Worm (Caenorhabditis elegans) whole organism, L3 larva: ENCODE measurements around the gene F07F6.7.
A peak's percentile ranks its signal among the peaks of the same experiment; 100 is the strongest.

Experiments
- R02D3.7 ChIP-seq: fragments of 150-350 bp; optimal IDR thresholded peaks from 2 replicates; lab custom pipeline; 2014; ENCODE audit warnings: missing biosample characterization, missing genetic modification characterization
- aly-2 ChIP-seq: fragments of 150-350 bp; optimal IDR thresholded peaks from 2 replicates; lab custom pipeline; 2014; ENCODE audit warnings: missing biosample characterization, missing genetic modification characterization
- ama-1 ChIP-seq: fragments of 150-350 bp; optimal IDR thresholded peaks from 2 replicates; lab custom pipeline; 2018
- ceh-16 ChIP-seq: sonication (generic microtip); optimal IDR thresholded peaks from 2 replicates; lab custom pipeline; 2017; ENCODE audit warnings: missing biosample characterization, missing genetic modification characterization
- ceh-28 ChIP-seq: fragments of 150-350 bp; optimal IDR thresholded peaks from 2 replicates; lab custom pipeline; 2014; ENCODE audit warnings: missing biosample characterization, missing genetic modification reagents, missing genetic modification characterization
- ceh-9 ChIP-seq: sonication (generic microtip); optimal IDR thresholded peaks from 2 replicates; lab custom pipeline; 2018; ENCODE audit warnings: missing biosample characterization, missing genetic modification characterization
- daf-12 ChIP-seq: fragments of 150-350 bp; optimal IDR thresholded peaks from 2 replicates; lab custom pipeline; 2014; ENCODE audit warnings: missing biosample characterization, missing genetic modification reagents, missing genetic modification characterization
- egl-27 ChIP-seq: sonication (generic microtip); optimal IDR thresholded peaks from 4 replicates; lab custom pipeline; 2017; ENCODE audit warnings: missing biosample characterization, missing genetic modification reagents, missing genetic modification characterization
- elt-1 ChIP-seq: fragments of 150-350 bp; optimal IDR thresholded peaks from 2 replicates; lab custom pipeline; 2014; ENCODE audit warnings: missing biosample characterization, missing genetic modification characterization
- elt-2 ChIP-seq: sonication (generic microtip); optimal IDR thresholded peaks from 2 replicates; lab custom pipeline; 2016; ENCODE audit warnings: missing genetic modification reagents, mild to moderate bottlenecking, missing genetic modification characterization, missing compliant biosample characterization
- fkh-10 ChIP-seq: sonication (generic microtip); optimal IDR thresholded peaks from 2 replicates; lab custom pipeline; 2017; ENCODE audit warnings: missing biosample characterization, missing genetic modification reagents, missing genetic modification characterization
- fkh-2 ChIP-seq: fragments of 150-350 bp; optimal IDR thresholded peaks from 2 replicates; lab custom pipeline; 2014; ENCODE audit warnings: missing biosample characterization, missing genetic modification reagents, missing genetic modification characterization
- fos-1 ChIP-seq: fragments of 150-350 bp; optimal IDR thresholded peaks from 2 replicates; lab custom pipeline; 2014; ENCODE audit warnings: missing biosample characterization, missing genetic modification characterization
- hmg-11 ChIP-seq: sonication (generic microtip); optimal IDR thresholded peaks from 2 replicates; lab custom pipeline; 2016; ENCODE audit warnings: missing genetic modification characterization, missing compliant biosample characterization
- jun-1 ChIP-seq: fragments of 150-350 bp; optimal IDR thresholded peaks from 2 replicates; lab custom pipeline; 2014; ENCODE audit warnings: missing biosample characterization, missing genetic modification reagents, missing genetic modification characterization
- lsy-12 ChIP-seq: sonication (generic microtip); optimal IDR thresholded peaks from 2 replicates; lab custom pipeline; 2016; ENCODE audit warnings: mild to moderate bottlenecking, missing genetic modification characterization, missing compliant biosample characterization
- mdl-1 ChIP-seq: fragments of 150-350 bp; optimal IDR thresholded peaks from 2 replicates; lab custom pipeline; 2014; ENCODE audit warnings: missing biosample characterization, missing genetic modification characterization
- mml-1 ChIP-seq: fragments of 150-350 bp; sonication (generic microtip); optimal IDR thresholded peaks from 3 replicates; lab custom pipeline; 2014; ENCODE audit warnings: missing biosample characterization, missing genetic modification characterization
- nhr-11 ChIP-seq: fragments of 150-350 bp; optimal IDR thresholded peaks from 2 replicates; lab custom pipeline; 2014; ENCODE audit warnings: missing biosample characterization, missing genetic modification characterization
- nhr-23 ChIP-seq: fragments of 150-350 bp; optimal IDR thresholded peaks from 2 replicates; lab custom pipeline; 2014; ENCODE audit warnings: missing biosample characterization, missing genetic modification reagents, missing genetic modification characterization
- nhr-28 ChIP-seq: fragments of 150-350 bp; optimal IDR thresholded peaks from 2 replicates; lab custom pipeline; 2014; ENCODE audit warnings: missing biosample characterization, missing genetic modification characterization
- nhr-67 ChIP-seq: fragments of 150-350 bp; optimal IDR thresholded peaks from 2 replicates; lab custom pipeline; 2014; ENCODE audit warnings: missing biosample characterization, missing genetic modification characterization
- nhr-76 ChIP-seq: fragments of 150-350 bp; sonication (generic microtip); optimal IDR thresholded peaks from 5 replicates; lab custom pipeline; 2014; ENCODE audit warnings: missing biosample characterization, missing genetic modification characterization
- nhr-77 ChIP-seq: fragments of 150-350 bp; optimal IDR thresholded peaks from 2 replicates; lab custom pipeline; 2014; ENCODE audit warnings: missing biosample characterization, missing genetic modification characterization
- pha-4 ChIP-seq: fragments of 150-350 bp; optimal IDR thresholded peaks from 2 replicates; lab custom pipeline; 2014; ENCODE audit warnings: missing biosample characterization, missing genetic modification reagents, missing genetic modification characterization
- pqm-1 ChIP-seq: fragments of 150-350 bp; optimal IDR thresholded peaks from 2 replicates; lab custom pipeline; 2017; ENCODE audit warnings: missing biosample characterization, missing genetic modification characterization, inconsistent platforms
- skn-1 ChIP-seq: fragments of 150-350 bp; optimal IDR thresholded peaks from 2 replicates; lab custom pipeline; 2014; ENCODE audit warnings: missing biosample characterization, missing genetic modification characterization
- snpc-4 ChIP-seq: fragments of 150-350 bp; optimal IDR thresholded peaks from 2 replicates; lab custom pipeline; 2014; ENCODE audit warnings: missing biosample characterization, missing genetic modification characterization
- unc-39 ChIP-seq: sonication (generic microtip); optimal IDR thresholded peaks from 4 replicates; lab custom pipeline; 2017; ENCODE audit warnings: missing biosample characterization, missing genetic modification characterization
- unc-62 ChIP-seq: fragments of 150-350 bp; sonication (generic microtip); optimal IDR thresholded peaks from 4 replicates; lab custom pipeline; 2014; ENCODE audit warnings: missing biosample characterization, missing genetic modification reagents, missing genetic modification characterization
- ztf-11 ChIP-seq: fragments of 150-350 bp; optimal IDR thresholded peaks from 2 replicates; lab custom pipeline; 2014; ENCODE audit warnings: missing biosample characterization, missing genetic modification characterization
- ztf-4 ChIP-seq: fragments of 150-350 bp; optimal IDR thresholded peaks from 2 replicates; lab custom pipeline; 2014; ENCODE audit warnings: missing biosample characterization, missing genetic modification characterization

F07F6.7 gene

DNA sequence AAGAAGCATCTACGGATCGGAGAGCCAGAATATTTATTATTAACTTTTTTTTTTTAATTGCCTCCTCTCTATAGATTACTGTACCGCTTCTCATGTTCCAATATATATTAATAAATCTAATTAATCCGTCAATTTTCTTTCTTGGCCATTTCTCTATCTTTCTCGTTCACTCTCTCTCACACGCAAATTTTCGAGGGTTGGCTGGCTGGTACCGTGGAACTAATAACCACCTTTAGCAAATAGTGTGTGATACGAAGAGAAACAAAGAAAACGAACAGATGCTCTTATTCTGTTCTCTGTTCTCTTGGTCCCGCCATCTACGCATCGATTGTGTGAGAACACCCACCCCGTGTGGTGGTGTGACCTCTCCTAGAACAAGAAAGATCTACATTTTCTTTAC is 5.3 kb downstream of the F07F6.7 start:
- TF ChIP-seq elt-2 (tag; lab: Kevin White, UChicago) (no peak), ztf-4 (no peak), nhr-11 (no peak), fkh-10 (no peak), skn-1 (tag; lab: Kevin White, UChicago) (no peak), egl-27 (tag; lab: Kevin White, UChicago) (no peak)

DNA sequence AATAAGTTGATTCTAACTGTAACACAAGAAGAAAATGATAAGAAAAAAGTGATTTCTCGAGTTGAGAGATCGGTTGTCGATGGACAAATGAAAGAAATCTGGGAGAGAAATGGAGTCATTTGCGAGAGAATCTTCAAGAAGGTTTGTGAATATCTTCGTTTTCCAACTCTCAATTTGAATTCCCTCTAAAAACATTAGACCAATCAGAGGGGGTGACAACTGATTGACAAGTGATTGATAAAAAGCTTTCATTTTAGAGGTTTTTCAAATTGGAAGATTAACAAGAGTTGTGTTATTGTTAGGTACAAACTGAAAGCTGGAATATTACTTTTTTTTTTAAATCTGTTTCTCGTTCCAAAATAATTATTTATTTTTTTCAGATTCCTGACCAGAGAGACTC is 5.8 kb downstream of the F07F6.7 start:
- TF ChIP-seq ceh-9: no peak
- no peak for TF ChIP-seq elt-2 (tag; lab: Kevin White, UChicago)
- TF ChIP-seq pqm-1 (tag; lab: Kevin White, UChicago): no peak
- no peak for TF ChIP-seq nhr-11
- no peak for TF ChIP-seq fkh-10
- no peak for TF ChIP-seq nhr-23 (tag; lab: Kevin White, UChicago)
- no peak for TF ChIP-seq mdl-1 (tag; lab: Kevin White, UChicago)
- TF ChIP-seq aly-2 (tag; lab: Kevin White, UChicago): no peak
- no peak for TF ChIP-seq hmg-11 (tag; lab: Kevin White, UChicago)
- TF ChIP-seq unc-62 (GFP tag; lab: Kevin White, UChicago): no peak
- TF ChIP-seq skn-1 (tag; lab: Kevin White, UChicago): no peak
- TF ChIP-seq elt-1 (tag; lab: Kevin White, UChicago): no peak
- no peak for TF ChIP-seq egl-27 (tag; lab: Kevin White, UChicago)
- TF ChIP-seq ama-1 (lab: Kevin White, UChicago): no peak
- TF ChIP-seq mml-1 (tag; lab: Kevin White, UChicago): no peak

- TF ChIP-seq elt-1 (tag; lab: Kevin White, UChicago) (no peak), pha-4 (tag; lab: Kevin White, UChicago) (peak; percentile 26)
These were observed 7.4 kb downstream of the F07F6.7 start, which contains the start of gene EEED8.2 for ce11 chrII:5416204-5416764. Gene EEED8.2, plus strand, starts transcription at chrII:5416714.

DNA sequence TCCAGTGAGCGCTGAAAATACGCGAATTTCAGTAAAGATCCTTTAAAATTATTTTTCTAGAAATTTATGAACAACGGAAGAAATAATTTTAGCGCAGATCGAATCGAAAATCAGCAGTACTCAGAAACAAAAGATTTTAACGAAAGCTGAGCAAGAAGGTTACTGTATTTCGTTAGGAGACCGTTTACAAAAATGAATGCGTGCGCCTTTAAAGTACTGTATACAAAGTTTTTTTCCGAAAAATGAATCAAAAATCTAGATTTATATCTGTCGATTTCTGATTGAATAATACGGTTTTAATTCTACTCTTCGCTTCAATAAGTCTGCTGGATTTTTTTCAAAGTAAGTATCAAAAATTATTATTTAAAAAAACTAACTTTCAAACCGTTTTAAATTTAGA is 9.6 kb downstream of the F07F6.7 start, which contains the start of the genes EEED8.14 and EEED8.3:
Gene EEED8.14 (minus strand): TSS at position 13 of the 400 bp plus-strand sequence.
Gene EEED8.3 (plus strand): TSS at position 237 of the 400 bp plus-strand sequence.
- TF ChIP-seq unc-62 (GFP tag; lab: Kevin White, UChicago) (no peak), mml-1 (tag; lab: Kevin White, UChicago) (no peak), egl-27 (tag; lab: Kevin White, UChicago) (no peak)

DNA sequence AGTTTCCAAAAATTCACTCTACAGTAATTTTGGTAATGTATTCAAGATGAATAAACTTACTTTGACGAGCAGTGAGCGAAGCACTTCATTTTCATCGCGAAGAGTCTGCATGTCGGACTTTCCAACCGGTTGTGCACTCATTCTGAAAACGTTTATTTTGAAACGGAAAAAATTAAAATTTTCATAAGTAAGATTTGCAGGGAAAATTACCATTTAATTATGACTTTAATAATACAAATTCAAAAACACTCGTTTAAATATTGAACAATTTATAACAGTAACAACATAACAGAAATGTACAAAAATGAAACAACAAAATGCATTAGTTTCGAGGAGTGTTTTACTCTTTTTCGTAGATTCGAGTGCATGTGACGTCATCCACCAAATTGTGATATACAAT is 11.2 kb downstream of the F07F6.7 start, which contains the start of the genes EEED8.13 and EEED8.18:
Gene EEED8.13 (minus strand): TSS at position 101 of the 400 bp plus-strand sequence.
Gene EEED8.18 (minus strand): TSS at position 144 of the 400 bp plus-strand sequence.
- TF ChIP-seq ceh-28 (tag; lab: Kevin White, UChicago): no peak
- no peak for TF ChIP-seq nhr-76
- TF ChIP-seq nhr-28: no peak
- no peak for TF ChIP-seq jun-1
- TF ChIP-seq nhr-67: no peak
- no peak for TF ChIP-seq ztf-11
- TF ChIP-seq aly-2 (tag; lab: Kevin White, UChicago): no peak
- no peak for TF ChIP-seq daf-12 (tag; lab: Kevin White, UChicago)
- TF ChIP-seq ceh-16 (tag; lab: Kevin White, UChicago): no peak
- no peak for TF ChIP-seq mdl-1 (tag; lab: Kevin White, UChicago)
- TF ChIP-seq fos-1 (tag; lab: Kevin White, UChicago): no peak
- TF ChIP-seq R02D3.7 (tag; lab: Kevin White, UChicago): no peak
- TF ChIP-seq fkh-2 (tag; lab: Kevin White, UChicago): no peak

DNA sequence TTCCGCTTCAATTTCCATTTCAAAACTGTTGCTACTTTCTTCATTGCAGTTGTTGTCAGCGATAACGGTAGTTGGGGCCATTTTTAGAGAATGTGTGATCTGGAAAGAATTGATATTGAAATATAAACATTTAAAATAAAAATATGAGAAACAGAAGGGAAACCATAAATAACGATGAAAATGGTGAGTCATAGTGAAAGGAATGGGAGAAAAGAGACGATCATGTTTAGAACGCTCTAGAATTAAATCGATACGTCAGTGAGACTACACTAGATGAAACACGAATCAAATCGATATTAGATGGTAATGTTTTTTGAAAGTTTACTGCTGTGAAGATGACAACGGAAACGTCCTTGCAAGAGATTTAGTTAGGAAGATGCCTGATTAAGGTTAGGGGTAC is 14.7 kb downstream of the F07F6.7 start, which contains the start of the genes EEED8.12 and EEED8.4:
Gene EEED8.12 (minus strand): TSS at position 101 of the 400 bp plus-strand sequence.
Gene EEED8.4 (plus strand): TSS at position 396 of the 400 bp plus-strand sequence.
- TF ChIP-seq unc-39: no peak
- TF ChIP-seq mml-1 (tag; lab: Kevin White, UChicago): no peak
- TF ChIP-seq, all 47 proteins: peak for 0

ce11 chrII:5407548-5407947 is 16.1 kb downstream of the F07F6.7 start, which contains the start of gene clec-141:
Gene clec-141, minus strand, starts transcription at chrII:5407648.
- TF ChIP-seq nhr-23 (tag; lab: Kevin White, UChicago): no peak
- TF ChIP-seq ztf-4: no peak
- no peak for TF ChIP-seq nhr-77 (tag; lab: Kevin White, UChicago)
- TF ChIP-seq jun-1: no peak
- no peak for TF ChIP-seq fkh-2 (tag; lab: Kevin White, UChicago)
- TF ChIP-seq lsy-12 (tag; lab: Kevin White, UChicago): no peak
- no peak for TF ChIP-seq nhr-11
- no peak for TF ChIP-seq fos-1 (tag; lab: Kevin White, UChicago)
- TF ChIP-seq snpc-4 (tag; lab: Kevin White, UChicago): no peak
- TF ChIP-seq, all 47 proteins: peak for 0
